Worm (Caenorhabditis elegans) whole organism, late embryonic: ENCODE data around the gene fkb-3.

Source experiments
- C38D4.7 ChIP-seq: fragments of 200-800 bp; sonication (Bioruptor generic); optimal IDR thresholded peaks from 2 replicates; lab custom pipeline; 2018; ENCODE audit warnings: mild to moderate bottlenecking, missing genetic modification characterization, moderate library complexity, missing compliant biosample characterization
- F13H6.1 ChIP-seq: sonication (generic microtip); optimal IDR thresholded peaks from 2 replicates; lab custom pipeline; 2016; ENCODE audit warnings: missing genetic modification characterization, missing compliant biosample characterization
- K02D7.2 ChIP-seq: sonication (generic microtip); optimal IDR thresholded peaks from 2 replicates; lab custom pipeline; 2017; ENCODE audit warnings: mild to moderate bottlenecking, missing genetic modification characterization, missing compliant biosample characterization
- Y22D7AL.16 ChIP-seq: sonication (generic microtip); optimal IDR thresholded peaks from 2 replicates; lab custom pipeline; 2016; ENCODE audit warnings: missing genetic modification characterization, missing compliant biosample characterization
- ahr-1 ChIP-seq: sonication (generic microtip); optimal IDR thresholded peaks from 2 replicates; lab custom pipeline; 2016; ENCODE audit warnings: missing genetic modification characterization, missing compliant biosample characterization
- ama-1 ChIP-seq: fragments of 150-350 bp; optimal IDR thresholded peaks from 2 replicates; lab custom pipeline; 2014
- ceh-14 ChIP-seq: sonication (generic microtip); optimal IDR thresholded peaks from 2 replicates; lab custom pipeline; 2016; ENCODE audit warnings: missing genotype, missing genetic modification characterization, missing compliant biosample characterization
- ceh-18 ChIP-seq: sonication (generic microtip); optimal IDR thresholded peaks from 2 replicates; lab custom pipeline; 2016; ENCODE audit warnings: missing genetic modification characterization, missing compliant biosample characterization
- ceh-2 ChIP-seq: sonication (generic microtip); optimal IDR thresholded peaks from 2 replicates; lab custom pipeline; 2016; ENCODE audit warnings: missing genotype, missing genetic modification characterization, missing compliant biosample characterization
- ceh-22 ChIP-seq: sonication (generic microtip); optimal IDR thresholded peaks from 2 replicates; lab custom pipeline; 2017; ENCODE audit warnings: missing biosample characterization, missing genetic modification characterization
- ceh-24 ChIP-seq: sonication (generic microtip); optimal IDR thresholded peaks from 2 replicates; lab custom pipeline; 2016; ENCODE audit warnings: mild to moderate bottlenecking, missing genetic modification characterization, missing compliant biosample characterization
- ceh-30 ChIP-seq: fragments of 150-350 bp; optimal IDR thresholded peaks from 2 replicates; lab custom pipeline; 2014; ENCODE audit warnings: missing biosample characterization, missing genetic modification characterization
- ceh-31 ChIP-seq: sonication (generic microtip); optimal IDR thresholded peaks from 2 replicates; lab custom pipeline; 2016; ENCODE audit warnings: missing genetic modification characterization, missing compliant biosample characterization
- ceh-34 ChIP-seq: sonication (generic microtip); optimal IDR thresholded peaks from 2 replicates; lab custom pipeline; 2016; ENCODE audit warnings: mild to moderate bottlenecking, missing genetic modification characterization, missing compliant biosample characterization
- ceh-6 ChIP-seq: fragments of 200-800 bp; sonication (Bioruptor generic); optimal IDR thresholded peaks from 2 replicates; lab custom pipeline; 2018; ENCODE audit warnings: mild to moderate bottlenecking, missing genetic modification characterization, missing compliant biosample characterization
- ceh-9 ChIP-seq: sonication (generic microtip); optimal IDR thresholded peaks from 2 replicates; lab custom pipeline; 2016; ENCODE audit warnings: mild to moderate bottlenecking, missing genetic modification characterization, inconsistent platforms, missing compliant biosample characterization
- che-1 ChIP-seq: sonication (generic microtip); optimal IDR thresholded peaks from 2 replicates; lab custom pipeline; 2016; ENCODE audit warnings: mild to moderate bottlenecking, missing genetic modification characterization, missing compliant biosample characterization
- dve-1 ChIP-seq: sonication (generic microtip); optimal IDR thresholded peaks from 2 replicates; lab custom pipeline; 2017; ENCODE audit warnings: antibody characterized with exemption, mild to moderate bottlenecking, missing genetic modification characterization, missing compliant biosample characterization
- elt-2 ChIP-seq: sonication (generic microtip); optimal IDR thresholded peaks from 2 replicates; lab custom pipeline; 2016; ENCODE audit warnings: missing genetic modification reagents, missing genetic modification characterization, missing compliant biosample characterization
- ets-4 ChIP-seq: sonication (generic microtip); optimal IDR thresholded peaks from 2 replicates; lab custom pipeline; 2016; ENCODE audit warnings: missing genetic modification characterization, missing compliant biosample characterization
- eyg-1 ChIP-seq: sonication (generic microtip); optimal IDR thresholded peaks from 2 replicates; lab custom pipeline; 2016; ENCODE audit warnings: missing genotype, missing genetic modification characterization, missing compliant biosample characterization
- fkh-10 ChIP-seq: fragments of 150-350 bp; optimal IDR thresholded peaks from 2 replicates; lab custom pipeline; 2014; ENCODE audit warnings: missing biosample characterization, missing genetic modification reagents, missing genetic modification characterization
- fkh-6 ChIP-seq: sonication (generic microtip); optimal IDR thresholded peaks from 2 replicates; lab custom pipeline; 2016; ENCODE audit warnings: missing genetic modification characterization, missing compliant biosample characterization
- gmeb-2 ChIP-seq: sonication (generic microtip); optimal IDR thresholded peaks from 2 replicates; lab custom pipeline; 2016; ENCODE audit warnings: missing genetic modification characterization, inconsistent platforms, missing compliant biosample characterization
- hlh-13 ChIP-seq: fragments of 200-800 bp; sonication (Bioruptor generic); optimal IDR thresholded peaks from 2 replicates; lab custom pipeline; 2018; ENCODE audit warnings: mild to moderate bottlenecking, missing genetic modification characterization, missing compliant biosample characterization
- hlh-15 ChIP-seq: sonication (generic microtip); optimal IDR thresholded peaks from 2 replicates; lab custom pipeline; 2016; ENCODE audit warnings: missing genetic modification characterization, missing compliant biosample characterization
- hlh-30 ChIP-seq: sonication (generic microtip); optimal IDR thresholded peaks from 2 replicates; lab custom pipeline; 2017; ENCODE audit warnings: antibody characterized with exemption, missing genetic modification characterization, missing compliant biosample characterization; ENCODE audit not compliant: insufficient read depth
- hlh-6 ChIP-seq: sonication (generic microtip); optimal IDR thresholded peaks from 2 replicates; lab custom pipeline; 2016; ENCODE audit warnings: missing genotype, missing genetic modification characterization, missing compliant biosample characterization
- hlh-8 ChIP-seq: sonication (generic microtip); optimal IDR thresholded peaks from 2 replicates; lab custom pipeline; 2016; ENCODE audit warnings: missing genotype, missing genetic modification characterization, missing compliant biosample characterization
- lim-6 ChIP-seq: sonication (generic microtip); optimal IDR thresholded peaks from 2 replicates; lab custom pipeline; 2016; ENCODE audit warnings: missing genetic modification characterization, missing compliant biosample characterization
- lin-11 ChIP-seq: fragments of 200-800 bp; sonication (Bioruptor generic); optimal IDR thresholded peaks from 2 replicates; lab custom pipeline; 2018; ENCODE audit warnings: mild to moderate bottlenecking, missing genetic modification characterization, missing compliant biosample characterization
- madf-2 ChIP-seq: sonication (generic microtip); optimal IDR thresholded peaks from 2 replicates; lab custom pipeline; 2017; ENCODE audit warnings: missing genetic modification characterization, missing compliant biosample characterization
- mec-3 ChIP-seq: sonication (generic microtip); optimal IDR thresholded peaks from 2 replicates; lab custom pipeline; 2016; ENCODE audit warnings: borderline replicate concordance, missing genetic modification characterization, missing compliant biosample characterization
- nfya-1 ChIP-seq: sonication (generic microtip); optimal IDR thresholded peaks from 2 replicates; lab custom pipeline; 2017; ENCODE audit warnings: missing genetic modification characterization, mild to moderate bottlenecking, missing compliant biosample characterization, antibody characterized with exemption, moderate library complexity
- pag-3 ChIP-seq: sonication (generic microtip); optimal IDR thresholded peaks from 2 replicates; lab custom pipeline; 2016; ENCODE audit warnings: missing compliant biosample characterization, missing genetic modification characterization, borderline replicate concordance
- pat-9 ChIP-seq: fragments of 200-800 bp; sonication (Bioruptor generic); optimal IDR thresholded peaks from 2 replicates; lab custom pipeline; 2018; ENCODE audit warnings: mild to moderate bottlenecking, missing genetic modification characterization, moderate library complexity, missing compliant biosample characterization
- pha-4 ChIP-seq: fragments of 150-350 bp; optimal IDR thresholded peaks from 2 replicates; lab custom pipeline; 2018; ENCODE audit warnings: missing biosample characterization, missing genetic modification reagents, missing genetic modification characterization
- pros-1 ChIP-seq: fragments of 150-350 bp; optimal IDR thresholded peaks from 2 replicates; lab custom pipeline; 2014; ENCODE audit warnings: missing biosample characterization, missing genetic modification reagents, missing genetic modification characterization
- ref-2 ChIP-seq: sonication (generic microtip); optimal IDR thresholded peaks from 2 replicates; lab custom pipeline; 2016; ENCODE audit warnings: missing genetic modification characterization, missing compliant biosample characterization
- rnt-1 ChIP-seq: sonication (generic microtip); optimal IDR thresholded peaks from 2 replicates; lab custom pipeline; 2016; ENCODE audit warnings: missing genetic modification characterization, missing compliant biosample characterization
- sdc-2 ChIP-seq: sonication (generic microtip); optimal IDR thresholded peaks from 2 replicates; lab custom pipeline; 2016; ENCODE audit warnings: missing genotype, missing genetic modification characterization, missing compliant biosample characterization
- sox-2 ChIP-seq: fragments of 200-800 bp; sonication (Bioruptor generic); IDR thresholded peaks from 2 replicates; pipeline ENCODE4 v1.3.6; 2022; ENCODE audit warnings: missing genetic modification reagents, missing genetic modification characterization, missing compliant biosample characterization
- sox-4 ChIP-seq: sonication (generic microtip); optimal IDR thresholded peaks from 2 replicates; lab custom pipeline; 2017; ENCODE audit warnings: mild to moderate bottlenecking, missing genetic modification characterization, inconsistent platforms, missing compliant biosample characterization
- syd-9 ChIP-seq: sonication (generic microtip); optimal IDR thresholded peaks from 2 replicates; lab custom pipeline; 2016; ENCODE audit warnings: mild to moderate bottlenecking, missing genetic modification characterization, moderate library complexity, missing compliant biosample characterization
- tbx-2 ChIP-seq: sonication (generic microtip); optimal IDR thresholded peaks from 2 replicates; lab custom pipeline; 2016; ENCODE audit warnings: missing genetic modification characterization, missing compliant biosample characterization
- unc-3 ChIP-seq, 2 experiments: fragments of 200-800 bp in 1 of 2; sonication (Bioruptor generic) in 1 of 2; sonication (generic microtip) in 1 of 2; conservative IDR thresholded peaks in 1 of 2; optimal IDR thresholded peaks in 1 of 2; 2 replicates each; pipeline versions ENCODE4 v1.3.6 to Lab custom; 2016 to 2022; ENCODE audit warnings: missing compliant biosample characterization in 2 of 2, missing genetic modification characterization in 2 of 2, missing genetic modification reagents in 1 of 2
- unc-42 ChIP-seq: sonication (generic microtip); optimal IDR thresholded peaks from 2 replicates; lab custom pipeline; 2016; ENCODE audit warnings: missing genotype, missing genetic modification characterization, missing compliant biosample characterization
- unc-55 ChIP-seq: sonication (generic microtip); optimal IDR thresholded peaks from 2 replicates; lab custom pipeline; 2017; ENCODE audit warnings: missing biosample characterization, missing genetic modification reagents, missing genetic modification characterization
- unc-86 ChIP-seq: sonication (generic microtip); optimal IDR thresholded peaks from 2 replicates; lab custom pipeline; 2016; ENCODE audit warnings: missing genetic modification characterization, missing compliant biosample characterization
- zip-5 ChIP-seq: sonication (generic microtip); optimal IDR thresholded peaks from 2 replicates; lab custom pipeline; 2016; ENCODE audit warnings: missing genetic modification characterization, missing compliant biosample characterization
- ztf-16 ChIP-seq: sonication (generic microtip); optimal IDR thresholded peaks from 2 replicates; lab custom pipeline; 2017; ENCODE audit warnings: missing genetic modification characterization, missing compliant biosample characterization

The fkb-3 gene

DNA sequence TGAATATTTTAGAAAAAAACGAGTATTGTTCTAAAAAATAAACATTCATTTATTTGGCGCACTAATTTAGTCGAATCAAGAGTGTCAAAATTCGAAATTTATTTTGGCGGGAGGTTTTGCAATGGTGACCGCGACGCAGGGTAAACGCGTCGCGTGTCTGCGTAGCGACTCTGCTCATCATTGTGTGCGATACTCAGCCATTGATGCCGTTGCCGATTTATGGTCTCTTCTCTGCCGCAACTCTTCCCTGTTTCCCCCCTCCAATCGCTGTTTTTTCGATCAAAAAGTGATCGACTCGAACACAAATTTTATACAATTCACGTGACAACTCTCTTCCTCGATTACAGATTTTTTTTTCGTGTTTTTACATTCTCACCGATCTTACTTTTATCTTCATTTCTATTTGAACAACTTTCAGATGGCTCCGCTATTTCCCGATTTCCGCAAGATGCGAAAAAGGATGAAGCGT lies 28.5 kb upstream of the fkb-3 start, which contains the start of gene F09G2.2:
Gene F09G2.2, plus strand, starts transcription at position 419 of the 469 bp plus-strand sequence.
- no peak for TF ChIP-seq hlh-8 (tag; lab: Kevin White, UChicago)
- peak; percentile 23 for TF ChIP-seq madf-2 (tag; lab: Kevin White, UChicago)
- no peak for TF ChIP-seq mec-3 (tag; lab: Kevin White, UChicago)
- peak; percentile 25 for TF ChIP-seq ref-2 (tag; lab: Kevin White, UChicago)
- peak; percentile 17 for TF ChIP-seq ceh-30
- no peak for TF ChIP-seq hlh-15 (tag; lab: Kevin White, UChicago)
- TF ChIP-seq sox-4 (tag; lab: Kevin White, UChicago): no peak
- TF ChIP-seq ceh-6: no peak
- peak; percentile 58 for TF ChIP-seq unc-42 (tag; lab: Kevin White, UChicago)
- no peak for TF ChIP-seq hlh-13 (GFP tag; lab: Kevin White, UChicago)
- TF ChIP-seq ceh-18 (tag; lab: Kevin White, UChicago): peak; percentile 48
- no peak for TF ChIP-seq gmeb-2 (tag; lab: Kevin White, UChicago)
- no peak for TF ChIP-seq ceh-24 (tag; lab: Kevin White, UChicago)
- TF ChIP-seq ceh-34: peak; percentile 39
- no peak for TF ChIP-seq che-1 (tag; lab: Kevin White, UChicago)
- TF ChIP-seq ztf-16 (tag; lab: Kevin White, UChicago): no peak
- peak; percentile 88 for TF ChIP-seq nfya-1 (tag; lab: Kevin White, UChicago)
- TF ChIP-seq pros-1 (tag; lab: Kevin White, UChicago): peak; percentile 20
- no peak for TF ChIP-seq ama-1 (lab: Kevin White, UChicago)
- TF ChIP-seq ceh-22 (tag; lab: Kevin White, UChicago): no peak
- no peak for TF ChIP-seq fkh-6 (tag; lab: Kevin White, UChicago)
- TF ChIP-seq lim-6 (tag; lab: Kevin White, UChicago): no peak
- TF ChIP-seq unc-55 (GFP tag; lab: Kevin White, UChicago): peak; percentile 73
- no peak for TF ChIP-seq pag-3 (tag; lab: Kevin White, UChicago)
- TF ChIP-seq ets-4 (tag; lab: Kevin White, UChicago): no peak
- peak; percentile 72 for TF ChIP-seq ceh-31 (tag; lab: Kevin White, UChicago)
- TF ChIP-seq hlh-6 (tag; lab: Kevin White, UChicago): no peak
- TF ChIP-seq eyg-1 (tag; lab: Kevin White, UChicago): no peak
- TF ChIP-seq sdc-2 (tag; lab: Kevin White, UChicago): no peak
- no peak for TF ChIP-seq F13H6.1
- TF ChIP-seq unc-3 (GFP tag; conservative IDR thresholded peaks at IDR 0.05; lab: Robert Waterston, UW): no peak
- no peak for TF ChIP-seq unc-3 (tag; optimal IDR thresholded peaks at IDR 0.05; lab: Kevin White, UChicago)
- TF ChIP-seq C38D4.7 (GFP tag; lab: Kevin White, UChicago): no peak
- no peak for TF ChIP-seq sox-2 (GFP tag; lab: Robert Waterston, UW)
- no peak for TF ChIP-seq ceh-9
- no peak for TF ChIP-seq lin-11 (tag; lab: Kevin White, UChicago)
- TF ChIP-seq elt-2 (tag; lab: Kevin White, UChicago): peak; percentile 31
- TF ChIP-seq K02D7.2 (tag; lab: Kevin White, UChicago): no peak
- TF ChIP-seq tbx-2: peak; percentile 64
- peak; percentile 42 for TF ChIP-seq dve-1 (tag; lab: Kevin White, UChicago)
- TF ChIP-seq Y22D7AL.16 (tag; lab: Kevin White, UChicago): no peak
- no peak for TF ChIP-seq ceh-2 (tag; lab: Kevin White, UChicago)
- peak; percentile 43 for TF ChIP-seq hlh-30 (tag; lab: Kevin White, UChicago)
- TF ChIP-seq rnt-1: peak; percentile 50
- TF ChIP-seq pha-4 (tag; lab: Kevin White, UChicago): no peak
- no peak for TF ChIP-seq syd-9 (tag; lab: Kevin White, UChicago)
- no peak for TF ChIP-seq unc-86 (tag; lab: Kevin White, UChicago)
- TF ChIP-seq pat-9 (tag; lab: Kevin White, UChicago): no peak
- TF ChIP-seq fkh-10 (GFP tag; lab: Kevin White, UChicago): no peak
- TF ChIP-seq ahr-1 (tag; lab: Kevin White, UChicago): no peak
- peak; percentile 1 for TF ChIP-seq ceh-14
- no peak for TF ChIP-seq zip-5 (tag; lab: Kevin White, UChicago)
